Fruit fly (Drosophila melanogaster) whole organism, wandering third instar larva: ENCODE results near the gene CG32669.

Experiments used
- Abd-B ChIP-seq: fragments of >200 bp; optimal IDR thresholded peaks from 2 replicates; lab custom pipeline; 2017; ENCODE audit warnings: missing biosample characterization, missing genetic modification characterization
- CG9705 ChIP-seq: fragments of 200-800 bp; sonication (Bioruptor generic); optimal IDR thresholded peaks from 2 replicates; lab custom pipeline; 2018; ENCODE audit warnings: missing biosample characterization, mild to moderate bottlenecking, missing genetic modification characterization
- CrebA ChIP-seq: fragments of 200-800 bp; sonication (Bioruptor generic); optimal IDR thresholded peaks from 2 replicates; lab custom pipeline; 2016; ENCODE audit warnings: missing biosample characterization, mild to moderate bottlenecking, missing genetic modification characterization, borderline replicate concordance
- Dfd ChIP-seq: fragments of >200 bp; optimal IDR thresholded peaks from 2 replicates; lab custom pipeline; 2017; ENCODE audit warnings: missing biosample characterization, missing genetic modification characterization
- Dif ChIP-seq: fragments of 200-275, 200-300 bp; sonication (Bioruptor generic); optimal IDR thresholded peaks from 2 replicates; lab custom pipeline; 2018; ENCODE audit warnings: missing biosample characterization, missing genetic modification characterization; ENCODE audit not compliant: partially characterized antibody
- GATAd ChIP-seq: sonication (Bioruptor generic); optimal IDR thresholded peaks from 2 replicates; lab custom pipeline; 2016; ENCODE audit warnings: missing biosample characterization, missing genetic modification characterization
- HLH106 ChIP-seq: fragments of 200-800 bp; optimal IDR thresholded peaks from 3 replicates; lab custom pipeline; 2019; ENCODE audit warnings: missing biosample characterization, mild to moderate bottlenecking, missing genetic modification characterization, moderate library complexity
- Hnf4 ChIP-seq: fragments of 200-800 bp; sonication (Bioruptor generic); optimal IDR thresholded peaks from 2 replicates; lab custom pipeline; 2016; ENCODE audit warnings: missing biosample characterization, mild to moderate bottlenecking, missing genetic modification characterization
- Hr78 ChIP-seq: fragments of >200 bp; optimal IDR thresholded peaks from 2 replicates; lab custom pipeline; 2017; ENCODE audit warnings: missing biosample characterization, missing genetic modification characterization
- Hr83 ChIP-seq: fragments of 200-300 bp; sonication (Bioruptor generic); optimal IDR thresholded peaks from 2 replicates; lab custom pipeline; 2016; ENCODE audit warnings: missing biosample characterization, mild to moderate bottlenecking, missing genetic modification characterization, moderate library complexity; ENCODE audit not compliant: poor library complexity, severe bottlenecking
- Jra ChIP-seq: sonication (Bioruptor generic); optimal IDR thresholded peaks from 2 replicates; lab custom pipeline; 2016; ENCODE audit warnings: missing biosample characterization, missing genetic modification characterization
- N ChIP-seq: fragments of >200 bp; optimal IDR thresholded peaks from 2 replicates; lab custom pipeline; 2018; ENCODE audit warnings: missing biosample characterization, missing external identifiers, missing genetic modification characterization
- OdsH ChIP-seq: fragments of 200-800 bp; sonication (Bioruptor generic); optimal IDR thresholded peaks from 2 replicates; lab custom pipeline; 2016; ENCODE audit warnings: missing biosample characterization, mild to moderate bottlenecking, missing genetic modification characterization
- Rel ChIP-seq, 2 experiments: fragments of 200-800 bp; sonication (Bioruptor generic) in 1 of 2; optimal IDR thresholded peaks; 2 replicates in 1 of 2; 3 replicates in 1 of 2; lab custom pipeline; 2016 to 2019; ENCODE audit warnings: mild to moderate bottlenecking in 2 of 2, missing biosample characterization in 2 of 2, missing genetic modification characterization in 2 of 2, moderate library complexity in 1 of 2
- Sp1 ChIP-seq: fragments of 200-800 bp; sonication (Bioruptor generic); optimal IDR thresholded peaks from 3 replicates; lab custom pipeline; 2019; ENCODE audit warnings: missing biosample characterization, mild to moderate bottlenecking, missing genetic modification characterization, moderate library complexity
- br ChIP-seq: fragments of 200-800 bp; sonication (Bioruptor generic); optimal IDR thresholded peaks from 2 replicates; lab custom pipeline; 2016; ENCODE audit warnings: missing biosample characterization, missing genetic modification characterization
- dl ChIP-seq, 2 experiments: fragments of 175-275, 200-275 bp in 1 of 2; fragments of 200-275 bp in 1 of 2; sonication (Bioruptor generic); optimal IDR thresholded peaks; lab custom pipeline; 2018; ENCODE audit warnings: mild to moderate bottlenecking in 2 of 2, missing biosample characterization in 2 of 2, missing genetic modification characterization in 2 of 2, moderate library complexity in 2 of 2; ENCODE audit not compliant: partially characterized antibody in 2 of 2, insufficient read depth in 1 of 2
- dmrt93B ChIP-seq: fragments of 200-800 bp; sonication (Bioruptor generic); optimal IDR thresholded peaks from 2 replicates; lab custom pipeline; 2018; ENCODE audit warnings: missing biosample characterization, mild to moderate bottlenecking, missing genetic modification characterization
- dsf ChIP-seq: sonication (Bioruptor generic); optimal IDR thresholded peaks from 2 replicates; lab custom pipeline; 2016; ENCODE audit warnings: missing biosample characterization, missing genetic modification characterization, borderline replicate concordance
- ey ChIP-seq: fragments of 200-800 bp; sonication (Bioruptor generic); optimal IDR thresholded peaks from 2 replicates; lab custom pipeline; 2016; ENCODE audit warnings: missing biosample characterization, missing genetic modification characterization
- foxo ChIP-seq, 2 experiments: fragments of 200-800 bp; sonication (Bioruptor generic); optimal IDR thresholded peaks; 2 replicates in 1 of 2; 3 replicates in 1 of 2; lab custom pipeline; 2016 to 2017; ENCODE audit warnings: missing biosample characterization in 2 of 2, missing genetic modification characterization in 2 of 2
- h ChIP-seq: fragments of 200-800 bp; sonication (Bioruptor generic); optimal IDR thresholded peaks from 3 replicates; lab custom pipeline; 2016; ENCODE audit warnings: missing biosample characterization, mild to moderate bottlenecking, missing genetic modification characterization
- jim ChIP-seq: fragments of 175-275, 200-325 bp; sonication (Bioruptor generic); optimal IDR thresholded peaks from 2 replicates; lab custom pipeline; 2016; ENCODE audit warnings: missing biosample characterization, mild to moderate bottlenecking, missing genetic modification characterization
- lola ChIP-seq: fragments of >200 bp; optimal IDR thresholded peaks from 2 replicates; lab custom pipeline; 2017; ENCODE audit warnings: missing biosample characterization, missing genetic modification characterization
- psq ChIP-seq: fragments of 200-800 bp; sonication (Bioruptor generic); optimal IDR thresholded peaks from 3 replicates; lab custom pipeline; 2017; ENCODE audit warnings: missing biosample characterization, mild to moderate bottlenecking, missing genetic modification characterization, moderate library complexity
- rgr ChIP-seq: fragments of 200-800 bp; sonication (Bioruptor generic); optimal IDR thresholded peaks from 3 replicates; lab custom pipeline; 2016; ENCODE audit warnings: missing biosample characterization, mild to moderate bottlenecking, missing genetic modification characterization
- sv ChIP-seq: fragments of 200-800 bp; sonication (Bioruptor generic); optimal IDR thresholded peaks from 3 replicates; lab custom pipeline; 2016; ENCODE audit warnings: missing biosample characterization, missing genetic modification characterization
- tai ChIP-seq: sonication (Bioruptor generic); optimal IDR thresholded peaks from 2 replicates; lab custom pipeline; 2016; ENCODE audit warnings: missing biosample characterization, missing genetic modification characterization
- usp ChIP-seq: fragments of >200 bp; optimal IDR thresholded peaks from 2 replicates; lab custom pipeline; 2017; ENCODE audit warnings: missing biosample characterization, missing genetic modification characterization
- woc ChIP-seq: sonication (Bioruptor generic); optimal IDR thresholded peaks from 2 replicates; lab custom pipeline; 2016; ENCODE audit warnings: missing biosample characterization, mild to moderate bottlenecking, missing genetic modification characterization

Gene CG32669

DNA sequence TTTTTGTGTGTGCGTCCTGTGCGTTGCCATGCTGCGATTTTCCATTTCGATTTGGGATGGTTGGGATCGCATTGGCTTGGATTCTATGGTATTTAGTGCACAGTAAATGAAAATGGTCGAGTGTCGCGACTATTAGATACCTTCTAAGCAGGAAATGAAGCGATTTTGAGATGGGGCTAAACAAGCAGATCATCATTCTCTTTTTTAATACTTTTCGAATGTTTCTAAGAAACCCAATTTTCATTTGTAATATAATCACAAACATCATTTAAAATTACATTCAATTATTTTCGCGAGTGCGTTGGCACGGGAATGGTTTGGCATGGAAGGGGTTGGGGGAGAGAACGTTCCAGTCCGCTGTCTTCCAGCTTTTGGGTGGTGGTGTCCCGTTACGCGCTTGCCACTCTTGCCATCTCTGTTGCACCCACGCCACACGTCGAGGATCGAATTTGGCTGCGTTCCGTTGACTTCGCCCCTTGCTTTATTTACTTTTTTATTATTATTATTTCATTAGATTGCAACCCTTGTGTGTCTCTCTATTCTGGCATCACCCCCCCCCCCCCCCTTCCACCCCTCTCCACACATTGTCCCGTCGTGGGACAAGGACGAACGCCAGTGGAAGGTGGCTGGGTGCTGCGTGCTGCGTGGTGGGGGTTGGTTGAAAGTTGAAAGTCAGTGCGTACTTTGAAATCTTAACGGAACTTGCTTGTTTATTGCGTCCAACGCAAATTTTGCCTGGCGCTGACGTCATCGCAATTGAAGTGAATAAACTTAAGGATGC is 19.3 kb downstream of the CG32669 start:
- TF ChIP-seq rgr: no peak
- TF ChIP-seq psq (GFP tag; lab: Kevin White, UChicago): no peak
- peak; percentile 40 for TF ChIP-seq Dfd (GFP tag; lab: Kevin White, UChicago)
- TF ChIP-seq Abd-B (GFP tag; lab: Kevin White, UChicago): no peak
- no peak for TF ChIP-seq Hr83 (GFP tag; lab: Kevin White, UChicago)
- TF ChIP-seq usp: no peak
- TF ChIP-seq foxo (GFP tag; optimal IDR thresholded peaks at IDR 0.05; lab: Kevin White, UChicago): no peak

dm6 chrX:10824227-10824702 is 20.6 kb downstream of the CG32669 start, which contains the start of gene Imp:
TSS of gene Imp (minus strand) at chrX:10824277.
- TF ChIP-seq Dfd (GFP tag; lab: Kevin White, UChicago) (peak; percentile 14), ey (GFP tag; lab: Kevin White, UChicago) (no peak)

DNA sequence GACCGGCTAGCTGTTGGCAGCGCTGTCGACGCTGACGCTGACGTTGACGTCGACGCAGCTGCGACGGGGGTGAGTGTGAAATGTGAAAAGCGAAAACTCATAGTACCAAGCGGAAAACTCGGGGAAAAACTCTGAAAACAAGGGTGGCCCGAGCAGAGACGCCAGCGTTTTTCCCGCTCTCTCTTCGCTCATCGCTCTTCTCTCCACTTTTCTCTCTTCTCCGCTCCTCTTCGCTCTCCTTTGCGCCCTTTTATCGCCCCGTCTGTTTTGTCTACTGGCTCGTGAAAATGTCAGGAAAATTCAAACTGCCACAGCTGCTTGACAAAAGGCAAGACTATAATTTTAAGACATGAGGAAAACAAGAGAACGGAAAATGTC is 21.5 kb downstream of the CG32669 start:
- no peak for TF ChIP-seq lola (GFP tag; lab: Kevin White, UChicago)
- TF ChIP-seq CrebA (GFP tag; lab: Kevin White, UChicago): no peak
- TF ChIP-seq Jra (GFP tag; lab: Kevin White, UChicago): no peak
- no peak for TF ChIP-seq N
- no peak for TF ChIP-seq Hr78 (GFP tag; lab: Kevin White, UChicago)
- no peak for TF ChIP-seq jim (GFP tag; lab: Kevin White, UChicago)
- no peak for TF ChIP-seq Rel (GFP tag; optimal IDR thresholded peaks at IDR 0.05; lab: Kevin White, UChicago)
- TF ChIP-seq Rel (tag; optimal IDR thresholded peaks at IDR 0.05; lab: Kevin White, UChicago): no peak
- no peak for TF ChIP-seq Hnf4 (GFP tag; lab: Kevin White, UChicago)
- no peak for TF ChIP-seq Sp1 (GFP tag; lab: Kevin White, UChicago)
- no peak for TF ChIP-seq br (GFP tag; lab: Kevin White, UChicago)
- no peak for TF ChIP-seq rgr
- TF ChIP-seq Abd-B (GFP tag; lab: Kevin White, UChicago): no peak
- no peak for TF ChIP-seq HLH106 (tag; lab: Kevin White, UChicago)
- no peak for TF ChIP-seq Dfd (GFP tag; lab: Kevin White, UChicago)
- TF ChIP-seq dmrt93B (GFP tag; lab: Kevin White, UChicago): no peak
- no peak for TF ChIP-seq GATAd (GFP tag; lab: Kevin White, UChicago)
- no peak for TF ChIP-seq CG9705
- no peak for TF ChIP-seq dl (GFP tag; optimal IDR thresholded peaks at IDR 0.05; lab: Kevin White, UChicago; ENCODE audit: insufficient read depth in 1 of 2, partially characterized antibody in 2 of 2)
- no peak for TF ChIP-seq foxo (GFP tag; optimal IDR thresholded peaks at IDR 0.05; lab: Kevin White, UChicago)
- TF ChIP-seq usp: no peak

DNA sequence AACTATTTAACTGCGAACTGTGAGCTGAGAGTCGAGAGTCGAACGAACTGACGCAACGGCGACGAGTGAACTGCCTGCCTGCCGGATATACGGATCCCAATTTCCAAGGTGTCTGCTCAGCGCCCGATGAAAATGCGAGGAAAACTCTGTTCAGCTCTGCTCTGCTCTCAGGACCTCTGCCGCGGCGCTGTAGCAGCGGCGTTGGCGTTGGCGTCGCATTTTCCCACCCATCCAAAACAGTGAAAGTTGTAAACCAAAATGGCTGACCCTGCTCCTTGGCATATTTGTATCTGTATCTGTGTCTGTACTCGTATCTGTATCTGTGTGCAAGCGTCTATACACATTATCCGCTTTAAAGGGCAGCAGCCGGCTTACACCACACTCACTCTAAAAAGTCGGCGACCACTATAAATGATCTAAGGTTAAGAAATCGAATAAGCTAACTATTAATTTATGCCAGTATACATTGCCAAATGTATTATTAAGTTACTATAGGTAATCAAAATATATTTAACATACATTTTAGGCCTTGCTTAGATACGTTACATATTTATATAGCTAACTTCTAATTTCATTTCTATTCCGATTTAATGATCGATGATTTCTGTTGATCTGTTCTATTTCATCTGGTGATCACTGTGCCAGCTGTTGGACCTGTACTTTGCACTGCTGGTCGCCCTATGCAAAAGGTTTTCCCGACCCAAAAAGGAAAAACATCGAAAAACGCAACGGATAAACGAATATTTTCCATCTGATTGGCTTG is 22.0 kb downstream of the CG32669 start:
- peak; percentile 11 for TF ChIP-seq sv
- no peak for TF ChIP-seq Hr83 (GFP tag; lab: Kevin White, UChicago)

DNA sequence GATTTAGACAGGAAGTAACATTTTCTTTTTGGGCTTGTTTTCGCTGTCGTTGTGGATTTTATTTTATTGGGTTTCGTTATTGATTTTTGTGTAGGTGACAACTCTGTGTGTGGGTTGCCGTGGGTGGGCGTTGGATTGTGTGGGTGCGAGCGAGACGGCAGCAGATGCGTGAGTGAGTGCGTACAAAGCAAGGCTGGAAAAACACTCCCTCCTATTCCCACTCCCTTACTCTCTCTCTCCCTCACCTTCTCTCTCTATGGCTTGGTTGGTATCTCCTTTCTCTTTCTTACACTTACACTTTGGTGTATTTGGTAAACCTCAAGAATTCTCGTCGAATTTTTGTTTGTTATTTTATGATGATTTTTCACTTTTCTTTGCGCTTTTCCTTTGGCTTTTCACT is 22.8 kb downstream of the CG32669 start:
- TF ChIP-seq dmrt93B (GFP tag; lab: Kevin White, UChicago) (no peak), dsf (no peak), Sp1 (GFP tag; lab: Kevin White, UChicago) (no peak), tai (no peak), HLH106 (tag; lab: Kevin White, UChicago) (no peak), OdsH (GFP tag; lab: Kevin White, UChicago) (no peak), sv (no peak), N (no peak), usp (no peak), Abd-B (GFP tag; lab: Kevin White, UChicago) (no peak), Dif (GFP tag; lab: Kevin White, UChicago) (no peak), CG9705 (no peak), Jra (GFP tag; lab: Kevin White, UChicago) (no peak), woc (no peak), jim (GFP tag; lab: Kevin White, UChicago) (no peak), GATAd (GFP tag; lab: Kevin White, UChicago) (no peak), h (GFP tag; lab: Kevin White, UChicago) (no peak)
